Worm (Caenorhabditis elegans) whole organism, L1 larva: ENCODE measurements around the gene T05C12.9.
A peak's percentile ranks its signal among the peaks of the same experiment; 100 is the strongest.

ENCODE experiments used
- F16B12.6 ChIP-seq: fragments of 150-350 bp; optimal IDR thresholded peaks from 2 replicates; lab custom pipeline; 2014; ENCODE audit warnings: missing biosample characterization, missing genetic modification characterization
- Y116A8C.19 ChIP-seq: sonication (generic microtip); optimal IDR thresholded peaks from 2 replicates; lab custom pipeline; 2016; ENCODE audit warnings: missing compliant biosample characterization, missing genetic modification characterization, borderline replicate concordance
- alr-1 ChIP-seq: fragments of 200-800 bp; sonication (Bioruptor generic); optimal IDR thresholded peaks from 2 replicates; lab custom pipeline; 2018; ENCODE audit warnings: borderline replicate concordance, mild to moderate bottlenecking, missing genetic modification characterization, missing compliant biosample characterization
- aly-2 ChIP-seq: fragments of 150-350 bp; optimal IDR thresholded peaks from 2 replicates; lab custom pipeline; 2014; ENCODE audit warnings: missing biosample characterization, missing genetic modification characterization
- ama-1 ChIP-seq: fragments of 150-350 bp; optimal IDR thresholded peaks from 2 replicates; lab custom pipeline; 2014
- efl-1 ChIP-seq, 4 experiments: fragments of 150-350 bp; optimal IDR thresholded peaks in 3 of 4; peaks in 1 of 4; 1 replicate in 1 of 4; 2 replicates in 3 of 4; lab custom pipeline; 2014; ENCODE audit warnings: missing biosample characterization in 2 of 4, missing genetic modification characterization in 2 of 4, missing genetic modification reagents in 2 of 4
- nhr-12 ChIP-seq: sonication (generic microtip); optimal IDR thresholded peaks from 2 replicates; lab custom pipeline; 2017; ENCODE audit warnings: missing biosample characterization, missing genetic modification characterization
- nhr-20 ChIP-seq: sonication (generic microtip); optimal IDR thresholded peaks from 2 replicates; lab custom pipeline; 2016; ENCODE audit warnings: mild to moderate bottlenecking, missing genetic modification characterization, missing compliant biosample characterization
- nhr-28 ChIP-seq: fragments of 150-350 bp; optimal IDR thresholded peaks from 2 replicates; lab custom pipeline; 2014; ENCODE audit warnings: missing biosample characterization, missing genetic modification characterization
- snpc-4 ChIP-seq: fragments of 150-350 bp; optimal IDR thresholded peaks from 2 replicates; lab custom pipeline; 2014; ENCODE audit warnings: missing biosample characterization, missing genetic modification characterization
- swsn-7 ChIP-seq: sonication (generic microtip); optimal IDR thresholded peaks from 2 replicates; lab custom pipeline; 2016; ENCODE audit warnings: missing genetic modification characterization, missing compliant biosample characterization
- unc-130 ChIP-seq: fragments of 150-350 bp; optimal IDR thresholded peaks from 2 replicates; lab custom pipeline; 2017; ENCODE audit warnings: missing biosample characterization, missing genetic modification characterization, inconsistent platforms
- xbp-1 ChIP-seq: sonication (generic microtip); optimal IDR thresholded peaks from 2 replicates; lab custom pipeline; 2016; ENCODE audit warnings: missing genetic modification characterization, missing compliant biosample characterization
- zip-4 ChIP-seq: fragments of 200-800 bp; sonication (Bioruptor generic); optimal IDR thresholded peaks from 2 replicates; lab custom pipeline; 2018; ENCODE audit warnings: mild to moderate bottlenecking, missing genetic modification characterization, moderate library complexity, missing compliant biosample characterization

DNA sequence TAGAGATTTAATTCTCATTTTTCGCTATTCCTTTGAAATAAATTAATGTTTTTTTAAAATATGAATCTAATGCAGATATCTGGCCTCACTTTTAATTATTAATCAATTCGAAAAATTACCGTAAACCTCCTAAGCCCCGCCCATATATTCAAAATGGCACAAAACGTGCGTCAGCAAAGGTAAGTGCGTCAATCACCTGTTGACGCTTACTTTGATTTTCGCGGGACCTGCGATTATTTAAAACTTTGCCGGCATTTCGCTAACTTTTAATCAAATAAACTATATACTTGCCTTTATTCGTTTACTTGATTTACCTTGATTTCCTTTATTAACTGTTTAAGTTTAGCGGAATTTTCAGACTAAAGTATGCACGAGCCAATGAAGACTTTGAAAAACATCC, 35.0 kb downstream of the T05C12.9 start, which contains the start of gene pch-2:
- TF ChIP-seq efl-1 (optimal IDR thresholded peaks at IDR 0.05; lab: Kevin White, UChicago) (peak; percentile 85 to 86), efl-1 (GFP tag; optimal IDR thresholded peaks at IDR 0.05 in 1 of 2; lab: Kevin White, UChicago) (peak; percentile 88 to 99), alr-1 (no peak), nhr-12 (tag; lab: Kevin White, UChicago) (no peak), ama-1 (no peak), nhr-28 (tag; lab: Kevin White, UChicago) (no peak), unc-130 (tag; lab: Kevin White, UChicago) (peak; percentile 3), snpc-4 (tag; lab: Kevin White, UChicago) (no peak), zip-4 (GFP tag; lab: Kevin White, UChicago) (no peak), aly-2 (tag; lab: Kevin White, UChicago) (no peak), Y116A8C.19 (tag; lab: Kevin White, UChicago) (no peak), xbp-1 (tag; lab: Kevin White, UChicago) (peak; percentile 47), nhr-20 (tag; lab: Kevin White, UChicago) (peak; percentile 61), F16B12.6 (tag; lab: Kevin White, UChicago) (peak; percentile 38), swsn-7 (peak; percentile 48)
